Fruit fly (Drosophila melanogaster) whole organism, prepupa: Measurements from ENCODE around the gene CG5024.

ENCODE experiments used
- CG16779 ChIP-seq: fragments of 200-800 bp; sonication (Bioruptor generic); optimal IDR thresholded peaks from 3 replicates; lab custom pipeline; 2017; ENCODE audit warnings: missing biosample characterization, mild to moderate bottlenecking, missing genetic modification characterization
- dsx ChIP-seq: fragments of 200-800 bp; optimal IDR thresholded peaks from 3 replicates; lab custom pipeline; 2019; ENCODE audit warnings: missing biosample characterization, mild to moderate bottlenecking, missing genetic modification characterization, moderate library complexity; ENCODE audit not compliant: poor library complexity, severe bottlenecking

- TF ChIP-seq dsx (GFP tag; lab: Kevin White, UChicago), result no peak
- TF ChIP-seq CG16779 (tag; lab: Kevin White, UChicago), result no peak
These were observed 19.1 kb upstream of the CG5024 start for dm6 chr3R:25791807-25792206.
